Worm (Caenorhabditis elegans): ENCODE measurements around the gene C18D4.4.

C18D4.4 gene

DNA sequence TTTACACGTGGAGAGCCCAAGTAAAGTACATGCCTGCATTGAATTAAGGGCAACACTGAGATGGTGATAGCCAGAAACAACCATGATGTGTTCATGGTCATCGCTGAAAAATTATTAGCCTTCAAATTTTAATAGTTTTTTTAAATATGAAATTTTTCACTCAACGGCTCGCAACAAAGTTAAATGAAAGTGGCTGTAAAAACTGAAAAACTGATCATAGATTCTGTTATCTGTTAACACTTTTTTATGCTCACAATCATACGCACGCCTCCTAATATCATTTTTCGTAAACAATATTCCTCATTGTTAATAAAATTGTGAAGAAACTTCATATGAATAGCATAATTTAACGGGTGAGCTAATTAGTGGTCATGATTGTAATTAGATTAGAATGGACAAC is at the start of gene C18D4.4:
C18D4.4 (minus strand) TSS at position 101 of the 400 bp plus-strand sequence.
- TF ChIP-seq cog-1 (tag; optimal IDR thresholded peaks at IDR 0.05) (no peak), klf-2 (GFP tag; conservative IDR thresholded peaks at IDR 0.05) (no peak), ztf-29 (GFP tag; IDR thresholded peaks at IDR 0.05) (no peak), flt-1 (GFP tag; IDR thresholded peaks at IDR 0.05) (no peak), ztf-23 (GFP tag; IDR thresholded peaks at IDR 0.05) (no peak), ref-1 (GFP tag; conservative IDR thresholded peaks at IDR 0.05) (no peak), med-1 (GFP tag; optimal IDR thresholded peaks at IDR 0.05; ENCODE audit: insufficient read depth) (no peak), tab-1 (GFP tag; IDR thresholded peaks at IDR 0.05) (no peak), T22C8.4 (GFP tag; IDR thresholded peaks at IDR 0.05) (no peak)

DNA sequence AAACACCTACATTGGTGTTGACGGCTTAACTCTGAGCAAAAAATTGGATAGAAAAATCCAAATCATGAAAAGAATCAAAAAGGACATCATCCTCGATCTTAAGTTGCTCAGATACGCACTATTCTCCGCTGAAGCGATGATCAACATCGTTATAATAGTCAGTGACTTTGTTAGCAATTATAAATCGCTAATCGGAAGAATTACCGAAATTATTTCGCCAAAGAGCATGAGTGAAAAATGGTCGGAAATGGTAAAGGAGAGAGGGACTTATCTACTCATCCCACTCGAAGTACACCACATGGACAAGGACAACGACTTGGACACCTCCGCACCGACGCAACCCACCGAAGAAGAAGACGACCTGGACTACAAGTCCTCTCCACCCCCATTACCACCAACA is 48.7 kb upstream of the C18D4.4 start:
- TF ChIP-seq ztf-29 (GFP tag; IDR thresholded peaks at IDR 0.05) (no peak), ref-1 (GFP tag; conservative IDR thresholded peaks at IDR 0.05) (no peak), cog-1 (tag; optimal IDR thresholded peaks at IDR 0.05) (no peak), klf-2 (GFP tag; conservative IDR thresholded peaks at IDR 0.05) (no peak), tab-1 (GFP tag; IDR thresholded peaks at IDR 0.05) (no peak), ztf-23 (GFP tag; IDR thresholded peaks at IDR 0.05) (no peak), T22C8.4 (GFP tag; IDR thresholded peaks at IDR 0.05) (no peak), flt-1 (GFP tag; IDR thresholded peaks at IDR 0.05) (no peak), med-1 (GFP tag; optimal IDR thresholded peaks at IDR 0.05; ENCODE audit: insufficient read depth) (no peak)

DNA sequence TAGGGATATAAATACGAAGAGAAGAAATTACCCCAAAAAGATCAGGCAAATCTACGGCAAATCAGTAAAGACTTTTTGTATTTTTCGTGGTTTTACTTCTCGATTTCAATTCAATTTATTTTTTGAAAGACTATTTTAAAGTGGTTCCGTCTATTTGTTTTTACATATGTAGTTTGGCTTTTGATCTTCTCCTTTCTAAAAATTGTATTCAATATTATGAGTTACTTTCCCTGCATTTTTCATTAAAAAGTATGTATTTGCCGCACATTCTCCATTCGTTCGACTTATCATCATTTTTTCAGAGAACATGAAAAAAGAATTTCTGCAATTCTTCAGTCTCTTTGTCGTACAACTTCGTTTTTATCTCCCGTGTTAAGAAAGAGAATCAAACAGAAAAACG is 35.5 kb upstream of the C18D4.4 start, which contains the start of gene C38D9.2:
C38D9.2 (plus strand) TSS at position 301 of the 400 bp plus-strand sequence.
- no peak for TF ChIP-seq ref-1 (GFP tag; conservative IDR thresholded peaks at IDR 0.05)
- TF ChIP-seq cog-1 (tag; optimal IDR thresholded peaks at IDR 0.05), result no peak
- TF ChIP-seq flt-1 (GFP tag; IDR thresholded peaks at IDR 0.05), result no peak
- no peak for TF ChIP-seq med-1 (GFP tag; optimal IDR thresholded peaks at IDR 0.05; ENCODE audit: insufficient read depth)
- no peak for TF ChIP-seq tab-1 (GFP tag; IDR thresholded peaks at IDR 0.05)
- no peak for TF ChIP-seq ztf-29 (GFP tag; IDR thresholded peaks at IDR 0.05)
- no peak for TF ChIP-seq klf-2 (GFP tag; conservative IDR thresholded peaks at IDR 0.05)
- TF ChIP-seq T22C8.4 (GFP tag; IDR thresholded peaks at IDR 0.05), result no peak
- no peak for TF ChIP-seq ztf-23 (GFP tag; IDR thresholded peaks at IDR 0.05)

DNA sequence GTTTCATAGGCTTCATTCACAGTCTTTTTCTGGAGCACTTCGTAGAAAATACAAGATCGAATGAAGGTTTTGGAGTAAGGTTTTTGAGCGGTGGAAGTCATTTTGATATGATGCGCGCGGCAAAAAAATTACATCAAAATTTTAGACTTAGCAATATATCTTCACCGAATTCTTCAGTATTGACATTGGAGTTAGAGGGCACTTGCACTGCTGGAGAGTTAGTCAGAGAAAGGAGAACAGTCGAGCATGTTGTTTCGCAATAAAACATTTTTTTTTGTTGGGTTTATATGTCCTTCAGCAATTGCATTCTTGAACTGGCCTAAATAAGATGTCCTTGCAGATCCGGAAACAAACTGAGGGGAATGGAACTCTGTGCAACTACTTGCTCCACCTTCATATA is 34.6 kb upstream of the C18D4.4 start, which contains the start of gene fbxa-171:
fbxa-171 (minus strand) TSS at position 101 of the 400 bp plus-strand sequence.
- no peak for TF ChIP-seq cog-1 (tag; optimal IDR thresholded peaks at IDR 0.05)

DNA sequence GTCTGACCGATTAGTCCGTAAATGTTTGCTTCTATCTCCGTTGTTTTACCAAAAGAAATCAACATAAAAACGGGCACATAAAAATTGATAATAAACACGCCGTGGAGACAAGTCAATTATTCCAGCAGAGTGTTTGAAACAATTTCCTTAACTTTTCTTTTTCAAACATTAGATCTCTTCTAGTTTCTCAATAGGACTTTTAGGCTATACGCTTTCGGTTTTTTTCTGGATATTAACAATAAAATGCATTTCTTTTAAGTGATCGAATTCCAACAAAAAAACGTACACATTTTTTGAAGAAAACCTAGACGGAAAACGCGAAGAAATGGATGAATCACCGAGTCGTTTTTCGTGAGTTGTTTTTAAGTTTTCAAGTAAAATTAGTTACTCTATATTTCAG is 27.6 kb upstream of the C18D4.4 start, which contains the start of gene fbxa-172:
fbxa-172 (plus strand) TSS at position 301 of the 400 bp plus-strand sequence.
- TF ChIP-seq med-1 (GFP tag; optimal IDR thresholded peaks at IDR 0.05; ENCODE audit: insufficient read depth), result no peak
- TF ChIP-seq ztf-23 (GFP tag; IDR thresholded peaks at IDR 0.05), result no peak
- TF ChIP-seq klf-2 (GFP tag; conservative IDR thresholded peaks at IDR 0.05), result no peak
- no peak for TF ChIP-seq flt-1 (GFP tag; IDR thresholded peaks at IDR 0.05)
- TF ChIP-seq T22C8.4 (GFP tag; IDR thresholded peaks at IDR 0.05), result no peak
- TF ChIP-seq cog-1 (tag; optimal IDR thresholded peaks at IDR 0.05), result no peak

DNA sequence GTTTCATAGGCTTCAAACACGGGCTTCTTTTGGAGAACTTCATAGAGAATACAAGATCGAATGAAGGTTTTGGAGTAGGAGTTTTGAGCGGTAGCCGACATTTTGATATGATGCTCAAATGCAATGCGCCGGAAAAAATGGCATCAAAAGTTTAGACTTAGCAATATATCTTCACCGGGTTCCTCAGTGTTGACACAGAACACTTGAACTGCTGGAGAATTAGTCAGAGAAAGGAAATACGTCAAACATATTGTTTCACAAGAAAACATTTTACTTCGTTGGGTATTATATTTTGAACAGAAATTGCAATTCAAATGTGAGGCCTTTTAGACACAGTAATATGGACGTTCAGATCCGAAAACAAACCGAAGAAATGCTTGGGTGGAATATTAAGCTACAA is 27.1 kb upstream of the C18D4.4 start, which contains the start of gene fbxa-174:
fbxa-174 (minus strand) TSS at position 101 of the 400 bp plus-strand sequence.
- no peak for TF ChIP-seq flt-1 (GFP tag; IDR thresholded peaks at IDR 0.05)
- no peak for TF ChIP-seq ztf-23 (GFP tag; IDR thresholded peaks at IDR 0.05)
- TF ChIP-seq cog-1 (tag; optimal IDR thresholded peaks at IDR 0.05), result no peak
- TF ChIP-seq ztf-29 (GFP tag; IDR thresholded peaks at IDR 0.05), result no peak
- TF ChIP-seq klf-2 (GFP tag; conservative IDR thresholded peaks at IDR 0.05), result no peak
- no peak for TF ChIP-seq tab-1 (GFP tag; IDR thresholded peaks at IDR 0.05)
- no peak for TF ChIP-seq ref-1 (GFP tag; conservative IDR thresholded peaks at IDR 0.05)

DNA sequence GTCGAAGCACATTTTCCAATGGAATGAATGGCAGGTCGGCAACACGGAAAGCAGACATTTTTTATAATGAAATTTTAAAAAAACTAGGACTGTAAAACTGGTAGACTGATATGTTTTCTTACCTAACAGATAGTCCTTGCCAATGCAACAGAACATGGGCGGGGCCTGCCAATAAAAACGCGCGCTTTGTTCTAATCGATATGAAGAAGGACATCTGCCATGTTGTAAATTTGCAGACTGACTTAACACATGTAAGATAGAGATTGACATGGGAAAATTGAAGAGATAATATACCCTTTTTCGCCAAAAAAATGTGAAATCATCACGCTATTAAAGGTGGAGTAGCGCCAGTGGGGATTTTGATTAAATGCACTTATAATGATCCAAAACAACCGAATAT is 21.4 kb upstream of the C18D4.4 start, which contains the start of gene C38D9.8:
C38D9.8 (minus strand) TSS at position 101 of the 400 bp plus-strand sequence.
- no peak for TF ChIP-seq flt-1 (GFP tag; IDR thresholded peaks at IDR 0.05)
- no peak for TF ChIP-seq ztf-29 (GFP tag; IDR thresholded peaks at IDR 0.05)
- TF ChIP-seq T22C8.4 (GFP tag; IDR thresholded peaks at IDR 0.05), result no peak
- TF ChIP-seq med-1 (GFP tag; optimal IDR thresholded peaks at IDR 0.05; ENCODE audit: insufficient read depth), result no peak
- TF ChIP-seq ztf-23 (GFP tag; IDR thresholded peaks at IDR 0.05), result no peak
- no peak for TF ChIP-seq klf-2 (GFP tag; conservative IDR thresholded peaks at IDR 0.05)
- TF ChIP-seq ref-1 (GFP tag; conservative IDR thresholded peaks at IDR 0.05), result no peak
- no peak for TF ChIP-seq tab-1 (GFP tag; IDR thresholded peaks at IDR 0.05)
- no peak for TF ChIP-seq cog-1 (tag; optimal IDR thresholded peaks at IDR 0.05)

DNA sequence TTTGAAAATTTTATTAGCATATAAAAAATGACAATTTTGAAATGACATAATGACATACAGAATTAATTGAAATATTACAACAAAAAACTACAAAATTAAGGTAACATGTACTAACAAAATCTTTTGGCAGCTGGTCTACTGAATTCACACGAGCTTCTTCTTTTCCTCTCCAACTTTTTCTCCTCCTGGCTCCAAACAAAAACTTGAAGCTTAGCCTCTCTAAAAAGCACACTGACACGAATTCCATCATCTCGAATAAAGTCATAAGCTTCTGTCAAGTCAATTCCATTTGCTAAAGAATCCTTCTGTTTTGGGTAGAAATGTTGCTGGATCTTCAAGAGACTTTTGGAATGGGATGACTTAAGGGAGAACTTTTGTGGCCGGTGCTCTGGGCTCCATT is 20.1 kb upstream of the C18D4.4 start:
- TF ChIP-seq cog-1 (tag; optimal IDR thresholded peaks at IDR 0.05) (no peak), ztf-29 (GFP tag; IDR thresholded peaks at IDR 0.05) (no peak), tab-1 (GFP tag; IDR thresholded peaks at IDR 0.05) (no peak), med-1 (GFP tag; optimal IDR thresholded peaks at IDR 0.05; ENCODE audit: insufficient read depth) (no peak), klf-2 (GFP tag; conservative IDR thresholded peaks at IDR 0.05) (no peak), ztf-23 (GFP tag; IDR thresholded peaks at IDR 0.05) (no peak), ref-1 (GFP tag; conservative IDR thresholded peaks at IDR 0.05) (no peak), flt-1 (GFP tag; IDR thresholded peaks at IDR 0.05) (no peak), T22C8.4 (GFP tag; IDR thresholded peaks at IDR 0.05) (no peak)

DNA sequence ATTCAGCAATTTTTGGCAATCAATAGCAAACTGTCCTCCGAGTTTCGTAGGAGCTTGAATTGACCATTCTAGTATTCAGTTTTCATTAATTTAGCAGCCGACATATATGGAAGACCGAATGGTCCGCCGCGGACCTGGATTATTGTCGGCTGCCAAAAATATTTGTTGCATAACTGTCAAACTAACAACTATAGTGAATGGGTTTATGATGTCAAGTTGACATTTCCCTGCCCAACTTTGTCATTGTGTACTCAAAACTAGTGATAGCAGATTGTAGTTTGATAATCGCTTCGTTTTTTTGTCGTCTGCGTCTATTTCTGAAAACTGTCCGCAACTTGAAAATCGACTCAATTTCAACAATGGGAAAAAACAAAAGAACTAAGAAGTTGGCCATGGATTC is 18.1 kb upstream of the C18D4.4 start, which contains the start of gene fbxa-176:
fbxa-176 (plus strand) TSS at position 314 of the 400 bp plus-strand sequence.
- TF ChIP-seq cog-1 (tag; optimal IDR thresholded peaks at IDR 0.05) (no peak), ztf-23 (GFP tag; IDR thresholded peaks at IDR 0.05) (no peak), ref-1 (GFP tag; conservative IDR thresholded peaks at IDR 0.05) (no peak), flt-1 (GFP tag; IDR thresholded peaks at IDR 0.05) (no peak), klf-2 (GFP tag; conservative IDR thresholded peaks at IDR 0.05) (no peak), med-1 (GFP tag; optimal IDR thresholded peaks at IDR 0.05; ENCODE audit: insufficient read depth) (no peak), ztf-29 (GFP tag; IDR thresholded peaks at IDR 0.05) (no peak), T22C8.4 (GFP tag; IDR thresholded peaks at IDR 0.05) (no peak), tab-1 (GFP tag; IDR thresholded peaks at IDR 0.05) (no peak)

DNA sequence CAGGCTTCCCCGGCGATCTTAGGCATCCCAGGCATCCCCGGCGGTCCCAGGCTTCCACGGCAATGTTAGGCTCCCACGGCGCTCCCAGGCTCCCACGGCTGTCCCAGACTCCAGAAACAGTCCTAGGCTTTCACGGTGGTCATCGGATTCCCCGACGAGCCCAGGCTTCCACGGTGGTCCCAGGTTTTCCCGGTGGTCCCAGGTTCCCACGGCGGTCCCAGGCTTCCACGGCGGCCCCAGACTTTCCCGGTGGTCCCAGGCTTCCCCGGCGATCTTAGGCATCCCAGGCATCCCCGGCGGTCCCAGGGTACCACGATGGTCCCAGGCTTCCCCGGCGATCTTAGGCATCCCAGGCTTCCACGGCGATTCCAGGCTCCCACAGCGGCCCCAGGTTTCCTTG is 17.3 kb upstream of the C18D4.4 start:
- TF ChIP-seq ztf-29 (GFP tag; IDR thresholded peaks at IDR 0.05) (no peak), ref-1 (GFP tag; conservative IDR thresholded peaks at IDR 0.05) (no peak)

All from whole organism, midembryonic.